Worm (Caenorhabditis elegans) whole organism, mixed stage, embryonic: ENCODE measurements around the gene C17G10.10.
A peak's percentile ranks its signal among the peaks of the same experiment; 100 is the strongest.

Experiments used
- M03D4.4 ChIP-seq: sonication (generic microtip); optimal IDR thresholded peaks from 2 replicates; lab custom pipeline; 2017; ENCODE audit warnings: mild to moderate bottlenecking, missing genetic modification characterization, missing compliant biosample characterization
- bed-3 ChIP-seq: fragments of 200-800 bp; sonication (Bioruptor generic); optimal IDR thresholded peaks from 3 replicates; lab custom pipeline; 2018; ENCODE audit warnings: mild to moderate bottlenecking, missing genetic modification characterization, moderate library complexity, missing compliant biosample characterization
- blmp-1 ChIP-seq: fragments of 150-350 bp; optimal IDR thresholded peaks from 2 replicates; lab custom pipeline; 2014; ENCODE audit warnings: missing biosample characterization, missing genetic modification characterization
- ceh-39 ChIP-seq: fragments of 150-350 bp; optimal IDR thresholded peaks from 2 replicates; lab custom pipeline; 2014; ENCODE audit warnings: missing biosample characterization, missing genetic modification characterization
- ceh-43 ChIP-seq: fragments of 200-800 bp; sonication (Bioruptor generic); optimal IDR thresholded peaks from 2 replicates; lab custom pipeline; 2018; ENCODE audit warnings: mild to moderate bottlenecking, missing genetic modification characterization, moderate library complexity, missing compliant biosample characterization
- ceh-83 ChIP-seq: fragments of 200-800 bp; sonication (Bioruptor generic); optimal IDR thresholded peaks from 2 replicates; lab custom pipeline; 2018; ENCODE audit warnings: mild to moderate bottlenecking, missing genetic modification characterization, missing compliant biosample characterization
- ces-1 ChIP-seq: fragments of 150-350 bp; optimal IDR thresholded peaks from 2 replicates; lab custom pipeline; 2014; ENCODE audit warnings: missing biosample characterization, missing genetic modification reagents, missing genetic modification characterization
- cnd-1 ChIP-seq: fragments of 200-800 bp; sonication (Bioruptor generic); optimal IDR thresholded peaks from 2 replicates; lab custom pipeline; 2018; ENCODE audit warnings: mild to moderate bottlenecking, missing genetic modification characterization, missing compliant biosample characterization
- drap-1 ChIP-seq: fragments of 200-800 bp; sonication (Bioruptor generic); optimal IDR thresholded peaks from 3 replicates; lab custom pipeline; 2018; ENCODE audit warnings: mild to moderate bottlenecking, missing genetic modification characterization, missing compliant biosample characterization
- elt-1 ChIP-seq: sonication (generic microtip); optimal IDR thresholded peaks from 2 replicates; lab custom pipeline; 2017; ENCODE audit warnings: missing genetic modification characterization, mild to moderate bottlenecking, missing compliant biosample characterization, antibody characterized with exemption, moderate library complexity, borderline replicate concordance; ENCODE audit not compliant: insufficient read depth
- elt-3 ChIP-seq: fragments of 150-350 bp; optimal IDR thresholded peaks from 2 replicates; lab custom pipeline; 2014; ENCODE audit warnings: missing biosample characterization, missing genetic modification characterization
- flh-1 ChIP-seq: fragments of 200-800 bp; sonication (Bioruptor generic); optimal IDR thresholded peaks from 2 replicates; lab custom pipeline; 2018; ENCODE audit warnings: mild to moderate bottlenecking, missing genetic modification characterization, moderate library complexity, missing compliant biosample characterization
- ham-2 ChIP-seq: fragments of 200-800 bp; sonication (Bioruptor generic); optimal IDR thresholded peaks from 2 replicates; lab custom pipeline; 2018; ENCODE audit warnings: mild to moderate bottlenecking, missing genetic modification characterization, missing compliant biosample characterization
- hlh-1 ChIP-seq: fragments of 150-350 bp; optimal IDR thresholded peaks from 2 replicates; lab custom pipeline; 2014; ENCODE audit warnings: missing biosample characterization, missing genetic modification reagents, missing genetic modification characterization
- lin-13 ChIP-seq: fragments of 150-350 bp; optimal IDR thresholded peaks from 2 replicates; lab custom pipeline; 2014; ENCODE audit warnings: missing biosample characterization, missing genetic modification characterization
- lin-32 ChIP-seq: fragments of 200-800 bp; sonication (Bioruptor generic); optimal IDR thresholded peaks from 2 replicates; lab custom pipeline; 2018; ENCODE audit warnings: mild to moderate bottlenecking, missing genetic modification characterization, missing compliant biosample characterization
- lsy-2 ChIP-seq: fragments of 150-350 bp; optimal IDR thresholded peaks from 2 replicates; lab custom pipeline; 2014; ENCODE audit warnings: missing biosample characterization, missing genetic modification characterization
- mep-1 ChIP-seq: fragments of 150-350 bp; optimal IDR thresholded peaks from 2 replicates; lab custom pipeline; 2017; ENCODE audit warnings: missing biosample characterization, missing genetic modification reagents, missing genetic modification characterization, inconsistent platforms
- mls-2 ChIP-seq: sonication (generic microtip); optimal IDR thresholded peaks from 2 replicates; lab custom pipeline; 2016; ENCODE audit warnings: mild to moderate bottlenecking, missing genetic modification characterization, moderate library complexity, missing compliant biosample characterization
- nhr-12 ChIP-seq: fragments of 150-350 bp; optimal IDR thresholded peaks from 2 replicates; lab custom pipeline; 2014; ENCODE audit warnings: missing biosample characterization, missing genetic modification characterization
- nhr-2 ChIP-seq: fragments of 150-350 bp; optimal IDR thresholded peaks from 2 replicates; lab custom pipeline; 2014; ENCODE audit warnings: missing biosample characterization, missing genetic modification characterization
- nhr-237 ChIP-seq: fragments of 150-350 bp; optimal IDR thresholded peaks from 2 replicates; lab custom pipeline; 2014; ENCODE audit warnings: missing biosample characterization, missing genetic modification characterization
- nhr-28 ChIP-seq: fragments of 150-350 bp; optimal IDR thresholded peaks from 2 replicates; lab custom pipeline; 2014; ENCODE audit warnings: missing biosample characterization, missing genetic modification characterization
- pha-4 ChIP-seq: fragments of 150-350 bp; optimal IDR thresholded peaks from 2 replicates; lab custom pipeline; 2018; ENCODE audit warnings: missing biosample characterization, missing genetic modification reagents, missing genetic modification characterization
- snpc-4 ChIP-seq: fragments of 150-350 bp; optimal IDR thresholded peaks from 2 replicates; lab custom pipeline; 2014; ENCODE audit warnings: missing biosample characterization, missing genetic modification characterization
- sptf-1 ChIP-seq: sonication (generic microtip); optimal IDR thresholded peaks from 2 replicates; lab custom pipeline; 2017; ENCODE audit warnings: mild to moderate bottlenecking, missing genetic modification characterization, moderate library complexity, missing compliant biosample characterization
- unc-120 ChIP-seq: sonication (generic microtip); optimal IDR thresholded peaks from 2 replicates; lab custom pipeline; 2017; ENCODE audit warnings: missing genetic modification characterization, missing compliant biosample characterization; ENCODE audit not compliant: poor library complexity, severe bottlenecking
- unc-39 ChIP-seq: fragments of 150-350 bp; optimal IDR thresholded peaks from 2 replicates; lab custom pipeline; 2014; ENCODE audit warnings: missing biosample characterization, missing genetic modification characterization
- unc-62 ChIP-seq: fragments of 150-350 bp; optimal IDR thresholded peaks from 2 replicates; lab custom pipeline; 2014; ENCODE audit warnings: missing biosample characterization, missing genetic modification reagents, missing genetic modification characterization
- ztf-11 ChIP-seq: fragments of 150-350 bp; optimal IDR thresholded peaks from 2 replicates; lab custom pipeline; 2014; ENCODE audit warnings: missing biosample characterization, missing genetic modification characterization

C17G10.10 gene

ce11 chrII:5589690-5590089 is 9.5 kb downstream of the C17G10.10 start, which contains the start of gene C17G10.13:
Gene C17G10.13 (minus strand): TSS chrII:5589790.
- TF ChIP-seq unc-39 (tag; lab: Kevin White, UChicago) (no peak), ceh-43 (GFP tag; lab: Kevin White, UChicago) (no peak), snpc-4 (tag; lab: Kevin White, UChicago) (no peak)

ce11 chrII:5587794-5588193 is 11.4 kb downstream of the C17G10.10 start:
- TF ChIP-seq mls-2 (tag; lab: Kevin White, UChicago) (no peak), drap-1 (GFP tag; lab: Kevin White, UChicago) (no peak), lsy-2 (tag; lab: Kevin White, UChicago) (no peak), nhr-28 (tag; lab: Kevin White, UChicago) (no peak), unc-120 (no peak), bed-3 (no peak), nhr-12 (tag; lab: Kevin White, UChicago) (no peak), ztf-11 (tag; lab: Kevin White, UChicago) (no peak), ham-2 (no peak), sptf-1 (tag; lab: Kevin White, UChicago) (no peak), ceh-43 (GFP tag; lab: Kevin White, UChicago) (no peak), lin-32 (no peak), mep-1 (no peak), unc-62 (GFP tag; lab: Kevin White, UChicago) (no peak), unc-39 (tag; lab: Kevin White, UChicago) (no peak), flh-1 (GFP tag; lab: Kevin White, UChicago) (no peak), snpc-4 (tag; lab: Kevin White, UChicago) (no peak)

- TF ChIP-seq nhr-237 (tag; lab: Kevin White, UChicago), result no peak
- no peak for TF ChIP-seq ham-2
- TF ChIP-seq M03D4.4 (tag; lab: Kevin White, UChicago), result no peak
- TF ChIP-seq ces-1, result no peak
- no peak for TF ChIP-seq flh-1 (GFP tag; lab: Kevin White, UChicago)
- TF ChIP-seq blmp-1, result no peak
- no peak for TF ChIP-seq elt-1 (tag; lab: Kevin White, UChicago)
- no peak for TF ChIP-seq unc-120
- TF ChIP-seq nhr-28 (tag; lab: Kevin White, UChicago), result no peak
- no peak for TF ChIP-seq ceh-83 (GFP tag; lab: Kevin White, UChicago)
- TF ChIP-seq ceh-39 (tag; lab: Kevin White, UChicago), result no peak
- no peak for TF ChIP-seq sptf-1 (tag; lab: Kevin White, UChicago)
- TF ChIP-seq mls-2 (tag; lab: Kevin White, UChicago), result no peak
- no peak for TF ChIP-seq drap-1 (GFP tag; lab: Kevin White, UChicago)
- TF ChIP-seq hlh-1, result no peak
Observed at ce11 chrII:5585788-5586187, 13.4 kb downstream of the C17G10.10 start, which contains the start of gene lys-8. Gene lys-8 (plus strand): TSS chrII:5586178.

- no peak for TF ChIP-seq drap-1 (GFP tag; lab: Kevin White, UChicago)
Observed at ce11 chrII:5582309-5582708, 16.9 kb downstream of the C17G10.10 start, which contains the start of gene T25E4.2. Gene T25E4.2 (minus strand): TSS chrII:5582409.

- TF ChIP-seq bed-3 (no peak), pha-4 (tag; lab: Kevin White, UChicago) (peak; percentile 1)
Observed at ce11 chrII:5579236-5579635, 19.9 kb downstream of the C17G10.10 start.

ce11 chrII:5578714-5579113 is 20.5 kb downstream of the C17G10.10 start:
- TF ChIP-seq unc-39 (tag; lab: Kevin White, UChicago) (no peak), unc-120 (no peak), mep-1 (no peak), cnd-1 (no peak), bed-3 (no peak), ceh-83 (GFP tag; lab: Kevin White, UChicago) (no peak), nhr-2 (tag; lab: Kevin White, UChicago) (no peak), ztf-11 (tag; lab: Kevin White, UChicago) (no peak)

ce11 chrII:5578035-5578434 is 21.1 kb downstream of the C17G10.10 start, which contains the start of gene T25E4.1:
Gene T25E4.1 (plus strand): TSS chrII:5578335.
- TF ChIP-seq lin-32 (no peak), nhr-12 (tag; lab: Kevin White, UChicago) (no peak), drap-1 (GFP tag; lab: Kevin White, UChicago) (no peak), lin-13 (no peak), unc-62 (GFP tag; lab: Kevin White, UChicago) (no peak), elt-3 (tag; lab: Kevin White, UChicago) (no peak), hlh-1 (no peak), unc-39 (tag; lab: Kevin White, UChicago) (no peak), mls-2 (tag; lab: Kevin White, UChicago) (no peak), sptf-1 (tag; lab: Kevin White, UChicago) (no peak), nhr-2 (tag; lab: Kevin White, UChicago) (no peak), snpc-4 (tag; lab: Kevin White, UChicago) (no peak), flh-1 (GFP tag; lab: Kevin White, UChicago) (no peak)
